Fruit fly (Drosophila melanogaster) whole organism, pupa: Measurements from ENCODE around the gene CG4313.

Experiments used
- CG14655 ChIP-seq: fragments of 200-800 bp; sonication (Bioruptor generic); optimal IDR thresholded peaks from 3 replicates; lab custom pipeline; 2017; ENCODE audit warnings: mild to moderate bottlenecking, missing biosample characterization, missing genetic modification reagents, missing genetic modification characterization
- CG15710 ChIP-seq: fragments of 200-800 bp; sonication (Bioruptor generic); optimal IDR thresholded peaks from 2 replicates; lab custom pipeline; 2018; ENCODE audit warnings: missing biosample characterization, mild to moderate bottlenecking, missing genetic modification characterization, moderate library complexity
- D1 ChIP-seq: fragments of 200-800 bp; sonication (Bioruptor generic); optimal IDR thresholded peaks from 2 replicates; lab custom pipeline; 2018; ENCODE audit warnings: missing biosample characterization, mild to moderate bottlenecking, missing genetic modification characterization, moderate library complexity
- Pif1A ChIP-seq: fragments of 200-800 bp; sonication (Bioruptor generic); optimal IDR thresholded peaks from 3 replicates; lab custom pipeline; 2016; ENCODE audit warnings: missing biosample characterization, missing genetic modification characterization

DNA sequence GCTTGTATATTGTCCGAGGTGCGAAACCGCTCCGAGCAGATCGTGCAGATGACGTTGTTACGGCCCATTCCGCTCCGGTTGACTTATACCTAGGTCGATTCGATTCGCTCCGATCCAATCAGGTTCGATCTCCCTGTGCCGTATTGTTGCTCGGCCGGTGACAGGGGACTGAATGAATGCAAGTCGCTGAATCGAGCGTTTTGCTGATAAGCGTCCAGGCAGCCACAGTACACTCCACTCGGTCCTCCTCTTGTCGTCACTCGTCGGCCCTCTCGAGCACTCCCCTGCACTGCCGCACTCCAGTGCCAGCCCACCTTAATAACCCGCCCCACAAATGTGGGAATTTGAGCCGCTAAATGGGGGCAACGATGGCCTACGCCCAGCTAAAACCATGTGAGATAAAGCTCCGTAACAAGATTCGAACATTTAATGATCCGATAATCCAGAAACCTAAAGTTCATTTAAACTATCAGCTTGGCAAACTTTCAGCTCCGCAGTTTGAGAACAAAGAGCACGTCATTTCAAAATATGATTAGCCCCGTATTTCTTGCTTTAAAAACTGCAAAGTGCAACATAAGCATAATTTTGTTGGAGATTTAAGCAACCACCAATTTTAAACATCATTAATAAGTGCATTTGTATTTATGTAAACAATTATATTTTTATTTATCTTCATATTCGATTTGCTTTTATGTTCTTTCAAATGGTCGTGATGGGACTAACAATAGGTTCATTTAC, 2.2 kb downstream of the CG4313 start, which contains the start of gene CG4325:
- TF ChIP-seq CG15710 (tag; lab: Kevin White, UChicago) = no peak
- no peak for TF ChIP-seq D1 (tag; lab: Kevin White, UChicago)
- TF ChIP-seq Pif1A = no peak
- no peak for TF ChIP-seq CG14655
